Worm (Caenorhabditis elegans): ENCODE results near the gene C35D10.7.

Gene C35D10.7

DNA sequence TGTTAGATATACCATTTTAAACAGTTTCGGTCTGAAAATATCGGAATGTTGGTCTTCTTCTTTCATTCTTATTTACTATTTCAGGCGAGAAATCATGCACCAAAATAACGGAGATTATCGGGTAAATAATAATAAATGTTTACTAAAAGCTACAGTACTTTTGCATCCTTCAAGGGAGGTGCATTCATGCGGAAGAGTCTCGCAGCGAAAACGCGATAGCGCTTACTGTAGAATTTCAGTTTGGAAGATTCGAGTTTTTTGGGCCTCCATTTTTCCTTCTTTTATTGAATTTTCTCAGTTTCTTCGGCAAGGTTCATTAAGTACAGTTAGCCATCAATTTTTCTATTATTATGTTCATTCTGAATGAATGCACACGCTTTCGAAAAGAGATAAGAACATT lies at the start of gene C35D10.7:
Gene C35D10.7 (plus strand): TSS at position 85 of the 400 bp plus-strand sequence.
- TF ChIP-seq mab-5 (tag; optimal IDR thresholded peaks at IDR 0.05) (no peak), sem-2 (GFP tag; optimal IDR thresholded peaks at IDR 0.05) (no peak), mls-2 (tag; optimal IDR thresholded peaks at IDR 0.05) (no peak), nhr-2 (tag; optimal IDR thresholded peaks at IDR 0.05) (no peak), cnd-1 (tag; optimal IDR thresholded peaks at IDR 0.05) (no peak), mep-1 (tag; optimal IDR thresholded peaks at IDR 0.05) (no peak), nhr-28 (tag; optimal IDR thresholded peaks at IDR 0.05) (no peak), lin-13 (tag; optimal IDR thresholded peaks at IDR 0.05) (no peak), unc-120 (tag; optimal IDR thresholded peaks at IDR 0.05; ENCODE audit: poor library complexity, severe bottlenecking) (no peak), unc-62 (GFP tag; optimal IDR thresholded peaks at IDR 0.05) (no peak), drap-1 (GFP tag; optimal IDR thresholded peaks at IDR 0.05) (no peak), nhr-12 (tag; optimal IDR thresholded peaks at IDR 0.05) (no peak), ham-2 (GFP tag; optimal IDR thresholded peaks at IDR 0.05) (no peak), unc-39 (tag; optimal IDR thresholded peaks at IDR 0.05) (no peak), nhr-237 (tag; optimal IDR thresholded peaks at IDR 0.05) (no peak), blmp-1 (tag; optimal IDR thresholded peaks at IDR 0.05) (no peak), elt-1 (tag; optimal IDR thresholded peaks at IDR 0.05; ENCODE audit: borderline replicate concordance, insufficient read depth) (no peak), ceh-39 (tag; optimal IDR thresholded peaks at IDR 0.05) (no peak)

- no peak for TF ChIP-seq nhr-76 (tag; optimal IDR thresholded peaks at IDR 0.05)
- no peak for TF ChIP-seq ces-1 (GFP tag; optimal IDR thresholded peaks at IDR 0.05)
- TF ChIP-seq nhr-12 (tag; optimal IDR thresholded peaks at IDR 0.05), result no peak
- no peak for TF ChIP-seq sem-2 (GFP tag; optimal IDR thresholded peaks at IDR 0.05)
- no peak for TF ChIP-seq elt-1 (tag; optimal IDR thresholded peaks at IDR 0.05; ENCODE audit: borderline replicate concordance, insufficient read depth)
- TF ChIP-seq nhr-2 (tag; optimal IDR thresholded peaks at IDR 0.05), result peak; percentile 95
- no peak for TF ChIP-seq sptf-1 (tag; optimal IDR thresholded peaks at IDR 0.05)
- no peak for TF ChIP-seq nhr-237 (tag; optimal IDR thresholded peaks at IDR 0.05)
Observed at ce11 chrIII:4806345-4806744, 49.6 kb upstream of the C35D10.7 start.

DNA sequence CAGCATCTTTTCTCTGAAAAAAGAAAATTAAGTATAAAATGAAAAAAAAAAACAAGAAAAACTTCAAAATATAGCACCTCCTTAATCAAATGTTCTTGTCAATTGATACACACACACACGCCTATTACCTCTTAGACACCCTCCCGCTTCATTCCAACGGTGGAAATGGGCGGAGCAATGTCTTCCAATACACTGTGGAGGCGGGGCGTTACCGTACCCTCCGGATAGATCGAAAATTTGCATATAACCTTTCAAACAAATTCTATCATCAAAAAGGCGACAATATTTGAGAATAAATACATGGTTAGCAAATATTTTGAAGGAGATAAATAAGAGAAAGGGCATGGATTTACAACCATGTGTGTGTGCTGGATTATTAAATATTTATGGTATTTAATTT lies 47.9 kb upstream of the C35D10.7 start:
- TF ChIP-seq snpc-4 (tag; optimal IDR thresholded peaks at IDR 0.05) (no peak), lsy-2 (tag; optimal IDR thresholded peaks at IDR 0.05) (peak; percentile 87), ces-1 (GFP tag; optimal IDR thresholded peaks at IDR 0.05) (no peak), nhr-2 (tag; optimal IDR thresholded peaks at IDR 0.05) (no peak)

- TF ChIP-seq nhr-2 (tag; optimal IDR thresholded peaks at IDR 0.05) (peak; percentile 53), snpc-4 (tag; optimal IDR thresholded peaks at IDR 0.05) (no peak), zip-8 (tag; optimal IDR thresholded peaks at IDR 0.05) (peak; percentile 60)
Observed at ce11 chrIII:4809526-4810153, 46.4 kb upstream of the C35D10.7 start, which contains the start of gene pal-1. Gene pal-1 (minus strand): TSS chrIII:4809576.

DNA sequence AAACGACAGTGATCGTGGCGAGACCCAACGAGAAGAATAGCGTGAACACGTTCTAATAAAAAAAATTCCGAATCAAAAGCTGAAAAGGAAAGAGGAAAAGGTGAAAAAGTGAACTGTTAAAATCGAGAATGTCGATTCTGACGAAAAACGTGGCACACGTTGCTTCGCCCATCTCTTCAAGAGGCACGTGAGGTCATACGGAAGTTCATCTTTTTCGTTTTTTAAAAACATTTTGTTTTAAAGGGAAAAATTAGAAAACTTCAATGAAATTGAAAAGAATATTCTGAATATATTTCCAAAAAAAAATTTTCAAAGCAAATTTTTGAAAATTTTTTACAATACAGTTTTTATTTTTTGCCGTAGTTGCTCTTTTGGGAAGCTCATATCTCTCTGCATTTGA lies 44.8 kb upstream of the C35D10.7 start, which contains the start of gene C38D4.7:
Gene C38D4.7 (minus strand): TSS at position 101 of the 400 bp plus-strand sequence.
- TF ChIP-seq lin-32 (GFP tag; optimal IDR thresholded peaks at IDR 0.05) (no peak), blmp-1 (tag; optimal IDR thresholded peaks at IDR 0.05) (no peak), unc-39 (tag; optimal IDR thresholded peaks at IDR 0.05) (no peak), mls-2 (tag; optimal IDR thresholded peaks at IDR 0.05) (no peak), tbx-8 (GFP tag; optimal IDR thresholded peaks at IDR 0.05) (no peak), flh-1 (GFP tag; optimal IDR thresholded peaks at IDR 0.05) (no peak), bed-3 (GFP tag; optimal IDR thresholded peaks at IDR 0.05) (no peak), ceh-39 (tag; optimal IDR thresholded peaks at IDR 0.05) (no peak), nhr-2 (tag; optimal IDR thresholded peaks at IDR 0.05) (no peak), nhr-28 (tag; optimal IDR thresholded peaks at IDR 0.05) (no peak)

DNA sequence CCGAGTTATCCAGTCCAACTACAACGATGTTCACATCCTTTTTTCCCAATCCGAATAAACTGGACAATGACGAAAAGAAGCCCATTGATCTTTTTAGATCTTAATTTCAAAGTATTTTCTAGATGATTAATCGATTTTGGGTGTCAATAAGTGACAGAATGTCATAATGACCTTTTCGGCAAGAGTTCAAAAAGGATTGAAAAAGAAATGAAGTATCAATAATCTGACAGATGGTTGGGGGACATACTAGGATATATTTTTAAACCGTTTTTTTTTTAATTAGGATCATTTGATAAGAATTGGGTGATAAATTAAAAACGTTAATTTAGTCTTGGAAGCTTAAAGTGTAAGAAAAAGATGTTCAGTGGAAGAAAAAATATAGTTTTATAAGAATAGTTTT lies 41.3 kb upstream of the C35D10.7 start, which contains the start of gene arl-6:
Gene arl-6 (minus strand): TSS at position 101 of the 400 bp plus-strand sequence.
- TF ChIP-seq nhr-76 (tag; optimal IDR thresholded peaks at IDR 0.05) (no peak), mep-1 (tag; optimal IDR thresholded peaks at IDR 0.05) (no peak), flh-1 (GFP tag; optimal IDR thresholded peaks at IDR 0.05) (no peak), unc-39 (tag; optimal IDR thresholded peaks at IDR 0.05) (no peak), hlh-1 (tag; optimal IDR thresholded peaks at IDR 0.05) (no peak), elt-1 (tag; optimal IDR thresholded peaks at IDR 0.05; ENCODE audit: borderline replicate concordance, insufficient read depth) (no peak), cnd-1 (tag; optimal IDR thresholded peaks at IDR 0.05) (no peak), ces-1 (GFP tag; optimal IDR thresholded peaks at IDR 0.05) (no peak), ceh-39 (tag; optimal IDR thresholded peaks at IDR 0.05) (no peak), nhr-2 (tag; optimal IDR thresholded peaks at IDR 0.05) (no peak), ztf-11 (tag; optimal IDR thresholded peaks at IDR 0.05) (no peak), ceh-43 (GFP tag; optimal IDR thresholded peaks at IDR 0.05) (no peak), lin-13 (tag; optimal IDR thresholded peaks at IDR 0.05) (no peak), lin-32 (GFP tag; optimal IDR thresholded peaks at IDR 0.05) (no peak), blmp-1 (tag; optimal IDR thresholded peaks at IDR 0.05) (no peak)

Data from whole organism, mixed stage, embryonic.